Worm (Caenorhabditis elegans) whole organism, mixed stage, embryonic: ENCODE data around the gene clec-179.

Experiments
- ces-1 ChIP-seq: fragments of 150-350 bp; optimal IDR thresholded peaks from 2 replicates; lab custom pipeline; 2014; ENCODE audit warnings: missing biosample characterization, missing genetic modification reagents, missing genetic modification characterization
- flh-1 ChIP-seq: fragments of 200-800 bp; sonication (Bioruptor generic); optimal IDR thresholded peaks from 2 replicates; lab custom pipeline; 2018; ENCODE audit warnings: mild to moderate bottlenecking, missing genetic modification characterization, moderate library complexity, missing compliant biosample characterization
- lin-13 ChIP-seq: fragments of 150-350 bp; optimal IDR thresholded peaks from 2 replicates; lab custom pipeline; 2014; ENCODE audit warnings: missing biosample characterization, missing genetic modification characterization
- lsy-2 ChIP-seq: fragments of 150-350 bp; optimal IDR thresholded peaks from 2 replicates; lab custom pipeline; 2014; ENCODE audit warnings: missing biosample characterization, missing genetic modification characterization
- nhr-237 ChIP-seq: fragments of 150-350 bp; optimal IDR thresholded peaks from 2 replicates; lab custom pipeline; 2014; ENCODE audit warnings: missing biosample characterization, missing genetic modification characterization
- pha-4 ChIP-seq: fragments of 150-350 bp; optimal IDR thresholded peaks from 2 replicates; lab custom pipeline; 2018; ENCODE audit warnings: missing biosample characterization, missing genetic modification reagents, missing genetic modification characterization
- unc-39 ChIP-seq: fragments of 150-350 bp; optimal IDR thresholded peaks from 2 replicates; lab custom pipeline; 2014; ENCODE audit warnings: missing biosample characterization, missing genetic modification characterization
- unc-62 ChIP-seq: fragments of 150-350 bp; optimal IDR thresholded peaks from 2 replicates; lab custom pipeline; 2014; ENCODE audit warnings: missing biosample characterization, missing genetic modification reagents, missing genetic modification characterization

DNA sequence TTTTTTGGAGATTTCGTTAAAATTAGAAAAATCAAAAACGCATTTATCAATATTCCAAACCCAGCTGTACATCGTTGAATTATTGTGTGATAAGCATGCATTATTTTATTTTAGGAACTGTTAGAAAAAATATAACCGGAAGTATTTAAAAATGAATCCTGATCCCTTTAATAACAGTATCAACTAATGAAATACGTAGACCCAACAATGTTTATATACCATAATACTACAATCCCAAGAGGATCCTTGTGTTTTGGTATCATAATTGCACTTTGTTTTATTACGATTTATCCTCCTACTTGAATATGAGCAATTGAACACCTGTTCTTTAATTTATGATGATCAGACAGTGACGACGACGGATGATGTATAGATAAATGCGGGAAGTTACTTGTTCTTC lies 2.3 kb upstream of the clec-179 start, which contains the start of gene str-249:
- TF ChIP-seq pha-4 (tag; lab: Kevin White, UChicago) (no peak), flh-1 (no peak), lsy-2 (tag; lab: Kevin White, UChicago) (no peak), unc-62 (GFP tag; lab: Kevin White, UChicago) (no peak), ces-1 (GFP tag; lab: Kevin White, UChicago) (no peak), lin-13 (tag; lab: Kevin White, UChicago) (no peak), nhr-237 (no peak), unc-39 (no peak)
